Fruit fly (Drosophila melanogaster): ENCODE results near the gene SerRS.

SerRS gene

DNA sequence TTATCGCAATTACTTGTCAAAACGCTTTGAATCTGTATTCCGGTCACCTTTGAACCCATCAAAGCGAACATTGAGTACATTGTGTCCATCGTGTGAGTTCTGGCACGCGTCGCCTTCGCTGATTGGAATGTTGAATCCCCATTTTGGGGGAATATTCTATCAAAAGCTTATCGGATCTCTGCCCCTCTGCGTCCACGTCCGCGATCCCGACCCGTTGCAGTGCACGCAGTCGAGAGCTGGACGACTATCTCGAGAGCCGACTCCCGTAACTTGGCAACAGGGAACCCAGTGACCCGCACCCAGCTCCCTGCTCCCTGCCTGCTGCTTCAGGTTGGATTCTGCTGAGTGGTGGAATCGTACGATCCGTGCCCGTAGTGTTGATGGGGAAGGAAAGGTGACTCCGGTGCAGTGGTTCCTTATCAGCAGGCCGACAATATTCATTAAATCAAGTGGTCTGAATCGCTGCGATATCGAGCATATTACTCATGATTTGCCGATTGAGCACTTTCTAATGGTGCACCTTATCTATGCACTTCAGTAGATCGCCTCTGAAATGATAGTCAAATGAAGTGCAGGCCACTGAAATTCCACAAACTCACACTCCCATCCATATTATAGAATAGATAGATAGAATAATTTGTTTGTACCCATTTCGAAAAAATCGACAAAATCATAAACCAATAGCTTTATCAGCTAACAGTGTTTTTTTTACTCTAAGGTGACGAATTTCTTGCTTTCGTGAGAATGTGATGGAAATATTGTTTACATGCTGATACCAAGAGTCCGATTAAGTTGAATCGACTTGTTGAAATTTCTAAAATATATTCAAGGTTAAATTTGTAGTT is 7.7 kb upstream of the SerRS start:
- TF ChIP-seq Hr96 (GFP tag; optimal IDR thresholded peaks at IDR 0.05) (peak; percentile 1), toe (GFP tag; optimal IDR thresholded peaks at IDR 0.05) (no peak), cic (GFP tag; optimal IDR thresholded peaks at IDR 0.05) (peak; percentile 82), tj (GFP tag; optimal IDR thresholded peaks at IDR 0.05) (peak; percentile 77), Clk (GFP tag; optimal IDR thresholded peaks at IDR 0.05) (peak; percentile 6), CG14711 (tag; optimal IDR thresholded peaks at IDR 0.05) (peak; percentile 11), CG12768 (GFP tag; optimal IDR thresholded peaks at IDR 0.05) (peak; percentile 36), kay (GFP tag; ENCODE audit: borderline replicate concordance) (peak; percentile 95), CG11617 (GFP tag; optimal IDR thresholded peaks at IDR 0.05) (peak; percentile 6), CG7045 (GFP tag; optimal IDR thresholded peaks at IDR 0.05) (no peak), Mnt (GFP tag; optimal IDR thresholded peaks at IDR 0.05) (peak; percentile 18)

dm6 chr2L:3043647-3044046 is 6.4 kb upstream of the SerRS start, which contains the start of gene FASN2:
TSS of gene FASN2 (plus strand) at chr2L:3043947.
- no peak for TF ChIP-seq pad (GFP tag; optimal IDR thresholded peaks at IDR 0.05)
- TF ChIP-seq Crg-1 (GFP tag; optimal IDR thresholded peaks at IDR 0.05), result no peak
- no peak for TF ChIP-seq ovo (GFP tag; optimal IDR thresholded peaks at IDR 0.05)
- no peak for TF ChIP-seq CG5204 (GFP tag; optimal IDR thresholded peaks at IDR 0.05)
- peak; percentile 3 for TF ChIP-seq cic (GFP tag; optimal IDR thresholded peaks at IDR 0.05)
- TF ChIP-seq Mnt (GFP tag; optimal IDR thresholded peaks at IDR 0.05), result no peak

- TF ChIP-seq CG7045 (GFP tag; optimal IDR thresholded peaks at IDR 0.05), result no peak
- peak; percentile 49 for TF ChIP-seq cic (GFP tag; optimal IDR thresholded peaks at IDR 0.05)
- peak; percentile 39 for TF ChIP-seq CG7101 (tag; optimal IDR thresholded peaks at IDR 0.05)
- TF ChIP-seq Crg-1 (GFP tag; optimal IDR thresholded peaks at IDR 0.05), result no peak
- TF ChIP-seq Mnt (GFP tag; optimal IDR thresholded peaks at IDR 0.05), result peak; percentile 74
- peak; percentile 74 for TF ChIP-seq kay (GFP tag; ENCODE audit: borderline replicate concordance)
- no peak for TF ChIP-seq CG11617 (GFP tag; optimal IDR thresholded peaks at IDR 0.05)
- TF ChIP-seq CG14711 (tag; optimal IDR thresholded peaks at IDR 0.05), result peak; percentile 35
- no peak for TF ChIP-seq CG33017 (tag; optimal IDR thresholded peaks at IDR 0.05)
These were observed 4.9 kb upstream of the SerRS start, which contains the start of gene CG17261 for dm6 chr2L:3041918-3042615. TSS of gene CG17261 (plus strand) at chr2L:3042551.

dm6 chr2L:3039774-3040173 is 2.6 kb upstream of the SerRS start, which contains the start of the genes cnir and CG17221:
TSS of gene cnir (minus strand) at chr2L:3039812.
TSS of gene CG17221 (plus strand) at chr2L:3039976.
- TF ChIP-seq Mnt (GFP tag; optimal IDR thresholded peaks at IDR 0.05) (peak; percentile 85), CG12768 (GFP tag; optimal IDR thresholded peaks at IDR 0.05) (peak; percentile 77), cnc (optimal IDR thresholded peaks at IDR 0.05) (no peak), kay (GFP tag; ENCODE audit: borderline replicate concordance) (peak; percentile 99), CG11617 (GFP tag; optimal IDR thresholded peaks at IDR 0.05) (peak; percentile 78), CG5204 (GFP tag; optimal IDR thresholded peaks at IDR 0.05) (peak; percentile 87), cic (GFP tag; optimal IDR thresholded peaks at IDR 0.05) (peak; percentile 59), pad (GFP tag; optimal IDR thresholded peaks at IDR 0.05) (peak; percentile 69), CG14711 (tag; optimal IDR thresholded peaks at IDR 0.05) (peak; percentile 72), bab1 (GFP tag; optimal IDR thresholded peaks at IDR 0.05) (peak; percentile 75), Crg-1 (GFP tag; optimal IDR thresholded peaks at IDR 0.05) (peak; percentile 86), CG33017 (tag; optimal IDR thresholded peaks at IDR 0.05) (peak; percentile 77), tj (GFP tag; optimal IDR thresholded peaks at IDR 0.05) (peak; percentile 65), Clk (GFP tag; optimal IDR thresholded peaks at IDR 0.05) (peak; percentile 31), Hr96 (GFP tag; optimal IDR thresholded peaks at IDR 0.05) (peak; percentile 85), toe (GFP tag; optimal IDR thresholded peaks at IDR 0.05) (peak; percentile 93), ovo (GFP tag; optimal IDR thresholded peaks at IDR 0.05) (peak; percentile 43), CG7045 (GFP tag; optimal IDR thresholded peaks at IDR 0.05) (peak; percentile 73), CG7101 (tag; optimal IDR thresholded peaks at IDR 0.05) (peak; percentile 84), CG1620 (GFP tag; optimal IDR thresholded peaks at IDR 0.05) (peak; percentile 92)

DNA sequence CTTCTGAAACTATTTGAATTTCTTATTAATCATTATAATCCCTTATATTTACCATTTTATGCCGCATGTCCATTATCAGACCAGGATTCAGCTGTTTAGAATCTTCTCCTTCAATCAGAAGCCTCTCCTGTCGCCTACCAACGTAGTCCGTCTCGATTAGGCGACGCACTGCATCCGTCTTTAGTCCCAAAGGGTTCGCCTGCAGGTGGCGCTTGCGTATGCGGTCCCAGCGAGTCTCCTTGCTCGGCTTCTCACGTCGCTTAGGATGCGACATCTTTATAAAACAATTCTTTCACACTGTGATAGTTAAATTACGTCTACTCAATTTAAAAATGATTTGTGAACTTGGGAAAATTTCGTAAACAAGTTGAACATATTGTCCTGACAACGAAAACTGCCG is 2.2 kb downstream of the SerRS start, which contains the start of gene CG17258:
Gene CG17258, minus strand, starts transcription at position 380 of the 400 bp plus-strand sequence.
- no peak for TF ChIP-seq tj (GFP tag; optimal IDR thresholded peaks at IDR 0.05)
- TF ChIP-seq ovo (GFP tag; optimal IDR thresholded peaks at IDR 0.05), result no peak
- no peak for TF ChIP-seq bab1 (GFP tag; optimal IDR thresholded peaks at IDR 0.05)
- TF ChIP-seq Mnt (GFP tag; optimal IDR thresholded peaks at IDR 0.05), result no peak
- no peak for TF ChIP-seq pad (GFP tag; optimal IDR thresholded peaks at IDR 0.05)

DNA sequence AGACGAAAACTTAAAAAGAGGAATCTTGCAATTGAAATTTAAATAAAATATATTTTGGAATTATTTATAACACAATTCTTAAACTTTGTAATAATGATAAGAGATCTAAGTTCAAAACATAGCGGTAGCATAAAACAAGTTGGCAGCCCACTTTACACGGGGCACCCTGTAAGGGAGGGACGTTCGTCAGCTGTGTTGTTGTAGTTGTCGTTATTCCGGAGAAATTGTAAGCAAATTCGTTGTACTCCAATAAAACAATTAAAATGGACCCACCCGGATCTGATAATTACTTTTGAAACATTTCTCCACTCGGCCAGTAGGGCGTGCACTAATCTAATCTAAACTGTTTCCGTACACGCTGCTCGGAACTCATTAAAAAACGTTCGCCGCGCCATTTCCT is 6.9 kb downstream of the SerRS start, which contains the start of gene GABPI:
Gene GABPI, plus strand, starts transcription at position 190 of the 400 bp plus-strand sequence.
- TF ChIP-seq Crg-1 (GFP tag; optimal IDR thresholded peaks at IDR 0.05), result peak; percentile 65
- no peak for TF ChIP-seq cic (GFP tag; optimal IDR thresholded peaks at IDR 0.05)
- no peak for TF ChIP-seq pad (GFP tag; optimal IDR thresholded peaks at IDR 0.05)
- TF ChIP-seq CG5204 (GFP tag; optimal IDR thresholded peaks at IDR 0.05), result no peak
- TF ChIP-seq ovo (GFP tag; optimal IDR thresholded peaks at IDR 0.05), result peak; percentile 29
- peak; percentile 27 for TF ChIP-seq CG7101 (tag; optimal IDR thresholded peaks at IDR 0.05)
- TF ChIP-seq kay (GFP tag; ENCODE audit: borderline replicate concordance), result no peak
- TF ChIP-seq CG12768 (GFP tag; optimal IDR thresholded peaks at IDR 0.05), result peak; percentile 7
- peak; percentile 56 for TF ChIP-seq bab1 (GFP tag; optimal IDR thresholded peaks at IDR 0.05)
- TF ChIP-seq CG1620 (GFP tag; optimal IDR thresholded peaks at IDR 0.05), result no peak
- peak; percentile 1 for TF ChIP-seq CG11617 (GFP tag; optimal IDR thresholded peaks at IDR 0.05)
- no peak for TF ChIP-seq Clk (GFP tag; optimal IDR thresholded peaks at IDR 0.05)
- no peak for TF ChIP-seq Hr96 (GFP tag; optimal IDR thresholded peaks at IDR 0.05)
- TF ChIP-seq CG7045 (GFP tag; optimal IDR thresholded peaks at IDR 0.05), result no peak
- peak; percentile 8 for TF ChIP-seq Mnt (GFP tag; optimal IDR thresholded peaks at IDR 0.05)
- no peak for TF ChIP-seq tj (GFP tag; optimal IDR thresholded peaks at IDR 0.05)

Measured in whole organism, adult.